Worm (Caenorhabditis elegans) whole organism, L4 larva: ENCODE data around the gene W09B6.4.

Experiments
- F10B5.3 ChIP-seq: sonication (generic microtip); optimal IDR thresholded peaks from 2 replicates; lab custom pipeline; 2016; ENCODE audit warnings: mild to moderate bottlenecking, missing genetic modification characterization, missing compliant biosample characterization
- F26F4.8 ChIP-seq: fragments of 200-800 bp; sonication (Bioruptor generic); conservative IDR thresholded peaks from 2 replicates; pipeline ENCODE4 v1.3.6; 2022; ENCODE audit warnings: missing genetic modification characterization, missing compliant biosample characterization
- F49E8.2 ChIP-seq: sonication (generic microtip); optimal IDR thresholded peaks from 2 replicates; lab custom pipeline; 2016; ENCODE audit warnings: missing compliant biosample characterization, mild to moderate bottlenecking, missing genetic modification characterization, borderline replicate concordance
- R02D3.7 ChIP-seq: fragments of 150-350 bp; sonication (generic microtip); optimal IDR thresholded peaks from 3 replicates; lab custom pipeline; 2014; ENCODE audit warnings: missing biosample characterization, missing genetic modification characterization
- Y5F2A.4 ChIP-seq: fragments of 200-800 bp; sonication (Bioruptor generic); optimal IDR thresholded peaks from 2 replicates; lab custom pipeline; 2018; ENCODE audit warnings: mild to moderate bottlenecking, missing genetic modification characterization, missing compliant biosample characterization
- ZK337.2 ChIP-seq: fragments of 200-800 bp; sonication (Bioruptor generic); IDR thresholded peaks from 2 replicates; pipeline ENCODE4 v1.3.6; 2022; ENCODE audit warnings: missing genetic modification reagents, missing genetic modification characterization, missing compliant biosample characterization
- ama-1 ChIP-seq: fragments of 150-350 bp; optimal IDR thresholded peaks from 2 replicates; lab custom pipeline; 2014; ENCODE audit warnings: inconsistent platforms, mixed read lengths
- attf-4 ChIP-seq: sonication (generic microtip); optimal IDR thresholded peaks from 3 replicates; lab custom pipeline; 2017; ENCODE audit warnings: missing biosample characterization, missing genetic modification characterization
- ceh-20 ChIP-seq: fragments of 200-800 bp; sonication (Bioruptor generic); IDR thresholded peaks from 2 replicates; pipeline ENCODE4 v1.3.6; 2022; ENCODE audit warnings: missing genetic modification reagents, missing genetic modification characterization, missing compliant biosample characterization
- ceh-28 ChIP-seq: fragments of 150-350 bp; optimal IDR thresholded peaks from 2 replicates; lab custom pipeline; 2014; ENCODE audit warnings: missing biosample characterization, missing genetic modification reagents, missing genetic modification characterization
- ceh-62 ChIP-seq: sonication (generic microtip); optimal IDR thresholded peaks from 2 replicates; lab custom pipeline; 2017; ENCODE audit warnings: missing biosample characterization, missing genetic modification characterization
- daf-12 ChIP-seq: fragments of 150-350 bp; optimal IDR thresholded peaks from 2 replicates; lab custom pipeline; 2014; ENCODE audit warnings: missing biosample characterization, missing genetic modification reagents, missing genetic modification characterization
- dmd-6 ChIP-seq: fragments of 200-800 bp; sonication (Bioruptor generic); IDR thresholded peaks from 2 replicates; pipeline ENCODE4 v1.3.6; 2022; ENCODE audit warnings: missing genetic modification reagents, missing genetic modification characterization, missing compliant biosample characterization
- dmd-9 ChIP-seq: fragments of 200-800 bp; sonication (Bioruptor generic); IDR thresholded peaks from 2 replicates; pipeline ENCODE4 v1.3.6; 2022; ENCODE audit warnings: missing genetic modification reagents, missing genetic modification characterization, missing compliant biosample characterization
- dve-1 ChIP-seq: sonication (generic microtip); optimal IDR thresholded peaks from 2 replicates; lab custom pipeline; 2017; ENCODE audit warnings: antibody characterized with exemption, mild to moderate bottlenecking, missing genetic modification characterization, missing compliant biosample characterization; ENCODE audit not compliant: insufficient read depth
- egl-27 ChIP-seq: sonication (generic microtip); optimal IDR thresholded peaks from 3 replicates; lab custom pipeline; 2017; ENCODE audit warnings: missing biosample characterization, missing genetic modification reagents, missing genetic modification characterization
- egl-43 ChIP-seq: fragments of 200-800 bp; sonication (Bioruptor generic); IDR thresholded peaks from 2 replicates; pipeline ENCODE4 v1.3.6; 2022; ENCODE audit warnings: missing genetic modification reagents, missing genetic modification characterization, missing compliant biosample characterization
- hlh-11 ChIP-seq: fragments of 200-800 bp; sonication (Bioruptor generic); optimal IDR thresholded peaks from 2 replicates; lab custom pipeline; 2018; ENCODE audit warnings: mild to moderate bottlenecking, missing genetic modification characterization, missing compliant biosample characterization
- hlh-30 ChIP-seq: sonication (generic microtip); optimal IDR thresholded peaks from 2 replicates; lab custom pipeline; 2017; ENCODE audit warnings: antibody characterized with exemption, mild to moderate bottlenecking, missing genetic modification characterization, missing compliant biosample characterization; ENCODE audit not compliant: insufficient read depth
- hmg-1.1 ChIP-seq: fragments of 200-800 bp; sonication (Bioruptor generic); IDR thresholded peaks from 2 replicates; pipeline ENCODE4 v1.3.6; 2022; ENCODE audit warnings: missing genetic modification reagents, missing genetic modification characterization, missing compliant biosample characterization
- jun-1 ChIP-seq: fragments of 150-350 bp; optimal IDR thresholded peaks from 2 replicates; lab custom pipeline; 2014; ENCODE audit warnings: missing biosample characterization, missing genetic modification reagents, missing genetic modification characterization
- lin-1 ChIP-seq: fragments of 200-800 bp; sonication (Bioruptor generic); IDR thresholded peaks from 2 replicates; pipeline ENCODE4 v1.3.6; 2022; ENCODE audit warnings: missing genetic modification reagents, missing genetic modification characterization, missing compliant biosample characterization
- lir-3 ChIP-seq: sonication (generic microtip); optimal IDR thresholded peaks from 2 replicates; lab custom pipeline; 2016; ENCODE audit warnings: mild to moderate bottlenecking, missing genetic modification characterization, missing compliant biosample characterization
- lsy-2 ChIP-seq, 2 experiments: fragments of 150-350 bp in 1 of 2; sonication (generic microtip) in 1 of 2; optimal IDR thresholded peaks; 2 replicates each; lab custom pipeline; 2014 to 2017; ENCODE audit warnings: missing biosample characterization in 2 of 2, missing genetic modification characterization in 2 of 2
- mdl-1 ChIP-seq, 2 experiments: fragments of 150-350 bp in 1 of 2; sonication (generic microtip) in 1 of 2; optimal IDR thresholded peaks; 2 replicates each; lab custom pipeline; 2014 to 2017; ENCODE audit warnings: missing biosample characterization in 2 of 2, missing genetic modification characterization in 2 of 2
- mes-2 ChIP-seq: sonication (generic microtip); optimal IDR thresholded peaks from 2 replicates; lab custom pipeline; 2016; ENCODE audit warnings: missing genotype, mild to moderate bottlenecking, missing genetic modification characterization, missing compliant biosample characterization; ENCODE audit not compliant: poor library complexity, severe bottlenecking
- nhr-111 ChIP-seq: fragments of 200-800 bp; sonication (Bioruptor generic); optimal IDR thresholded peaks from 2 replicates; lab custom pipeline; 2018; ENCODE audit warnings: mild to moderate bottlenecking, missing genetic modification characterization, missing compliant biosample characterization
- nhr-28 ChIP-seq: fragments of 150-350 bp; optimal IDR thresholded peaks from 2 replicates; lab custom pipeline; 2014; ENCODE audit warnings: missing biosample characterization, missing genetic modification characterization
- nhr-42 ChIP-seq: fragments of 200-800 bp; sonication (Bioruptor generic); IDR thresholded peaks from 2 replicates; pipeline ENCODE4 v1.3.6; 2022; ENCODE audit warnings: missing genetic modification characterization, missing compliant biosample characterization
- nhr-76 ChIP-seq: fragments of 150-350 bp; optimal IDR thresholded peaks from 2 replicates; lab custom pipeline; 2014; ENCODE audit warnings: missing biosample characterization, missing genetic modification characterization
- php-3 ChIP-seq: fragments of 200-800 bp; sonication (Bioruptor generic); IDR thresholded peaks from 2 replicates; pipeline ENCODE4 v1.3.6; 2022; ENCODE audit warnings: missing genetic modification reagents, missing genetic modification characterization, missing compliant biosample characterization
- pqm-1 ChIP-seq: sonication (generic microtip); optimal IDR thresholded peaks from 2 replicates; lab custom pipeline; 2017; ENCODE audit warnings: missing biosample characterization, missing genetic modification characterization
- saeg-2 ChIP-seq: fragments of 200-800 bp; sonication (Bioruptor generic); IDR thresholded peaks from 2 replicates; pipeline ENCODE4 v1.3.6; 2022; ENCODE audit warnings: missing genetic modification reagents, missing genetic modification characterization, missing compliant biosample characterization
- sdz-12 ChIP-seq: fragments of 200-800 bp; sonication (Bioruptor generic); optimal IDR thresholded peaks from 2 replicates; lab custom pipeline; 2018; ENCODE audit warnings: mild to moderate bottlenecking, missing genetic modification characterization, missing compliant biosample characterization
- set-16 ChIP-seq: fragments of 200-800 bp; sonication (Bioruptor generic); IDR thresholded peaks from 2 replicates; pipeline ENCODE4 v1.3.6; 2022; ENCODE audit warnings: missing genetic modification reagents, missing genetic modification characterization, missing compliant biosample characterization
- spr-1 ChIP-seq: sonication (generic microtip); optimal IDR thresholded peaks from 2 replicates; lab custom pipeline; 2016; ENCODE audit warnings: mild to moderate bottlenecking, missing genetic modification characterization, missing compliant biosample characterization
- spr-3 ChIP-seq: fragments of 200-800 bp; sonication (Bioruptor generic); optimal IDR thresholded peaks from 2 replicates; lab custom pipeline; 2018; ENCODE audit warnings: mild to moderate bottlenecking, missing genetic modification characterization, missing compliant biosample characterization
- tag-97 ChIP-seq: fragments of 200-800 bp; sonication (Bioruptor generic); IDR thresholded peaks from 2 replicates; pipeline ENCODE4 v1.3.6; 2022; ENCODE audit warnings: missing genetic modification characterization, missing compliant biosample characterization
- tra-1 ChIP-seq: fragments of 200-800 bp; sonication (Bioruptor generic); IDR thresholded peaks from 2 replicates; pipeline ENCODE4 v1.3.6; 2022; ENCODE audit warnings: missing genetic modification reagents, missing genetic modification characterization, missing compliant biosample characterization
- unc-39 ChIP-seq: sonication (generic microtip); optimal IDR thresholded peaks from 2 replicates; lab custom pipeline; 2017; ENCODE audit warnings: missing biosample characterization, missing genetic modification characterization
- unc-62 ChIP-seq, 3 experiments: fragments of 150-350 bp in 1 of 3; sonication (generic microtip); optimal IDR thresholded peaks in 2 of 3; peaks in 1 of 3; 1 replicate in 1 of 3; 2 replicates in 2 of 3; lab custom pipeline; 2014 to 2017; ENCODE audit warnings: missing biosample characterization in 3 of 3, missing genetic modification characterization in 3 of 3, missing genetic modification reagents in 3 of 3, missing genotype in 1 of 3
- zag-1 ChIP-seq: fragments of 150-350 bp; optimal IDR thresholded peaks from 2 replicates; lab custom pipeline; 2014; ENCODE audit warnings: missing biosample characterization, missing genetic modification characterization
- zfp-2 ChIP-seq: sonication (generic microtip); optimal IDR thresholded peaks from 2 replicates; lab custom pipeline; 2016; ENCODE audit warnings: mild to moderate bottlenecking, missing genetic modification characterization, missing compliant biosample characterization
- zfp-3 ChIP-seq: fragments of 200-800 bp; sonication (Bioruptor generic); conservative IDR thresholded peaks from 2 replicates; pipeline ENCODE4 v1.3.6; 2022; ENCODE audit warnings: missing genetic modification reagents, missing genetic modification characterization, missing compliant biosample characterization
- zip-11 ChIP-seq: fragments of 200-800 bp; sonication (Bioruptor generic); IDR thresholded peaks from 2 replicates; pipeline ENCODE4 v1.3.6; 2022; ENCODE audit warnings: missing genetic modification characterization, missing compliant biosample characterization
- ztf-7 ChIP-seq: fragments of 150-350 bp; optimal IDR thresholded peaks from 2 replicates; lab custom pipeline; 2014; ENCODE audit warnings: missing biosample characterization, missing genetic modification characterization

Gene W09B6.4

ce11 chrII:1170842-1171241 is 30.2 kb upstream of the W09B6.4 start:
- TF ChIP-seq unc-62 (GFP tag; optimal IDR thresholded peaks at IDR 0.05 in 1 of 2; lab: Kevin White, UChicago) (peak in 1 of 2 experiments; percentile 94), unc-62 (tag; optimal IDR thresholded peaks at IDR 0.05; lab: Kevin White, UChicago) (no peak), Y5F2A.4 (GFP tag; lab: Kevin White, UChicago) (no peak)

- TF ChIP-seq ceh-28 (tag; lab: Kevin White, UChicago) (no peak), F49E8.2 (tag; lab: Kevin White, UChicago) (no peak), ztf-7 (no peak), tag-97 (GFP tag; lab: Robert Waterston, UW) (no peak), nhr-42 (no peak), dve-1 (tag; lab: Kevin White, UChicago) (no peak), egl-27 (tag; lab: Kevin White, UChicago) (no peak), zag-1 (no peak), R02D3.7 (tag; lab: Kevin White, UChicago) (no peak), saeg-2 (GFP tag; lab: Robert Waterston, UW) (no peak), hmg-1.1 (no peak)
- TF ChIP-seq, all 104 proteins: peak for 0
These were observed 22.6 kb upstream of the W09B6.4 start, which contains the start of gene T23F4.2 for ce11 chrII:1163275-1163674. T23F4.2 (plus strand) TSS chrII:1163575.

ce11 chrII:1159718-1160117 is 19.1 kb upstream of the W09B6.4 start:
- peak; percentile 31 for TF ChIP-seq hlh-11 (tag; lab: Kevin White, UChicago)
- TF ChIP-seq zag-1 = no peak
- no peak for TF ChIP-seq ztf-7
- peak; percentile 65; the same call in 1 of the 2 replicates for TF ChIP-seq dmd-6
- TF ChIP-seq lir-3 (tag; lab: Kevin White, UChicago) = no peak
- no peak for TF ChIP-seq ceh-62 (tag; lab: Kevin White, UChicago)
- TF ChIP-seq nhr-28 (tag; lab: Kevin White, UChicago) = peak; percentile 69
- TF ChIP-seq nhr-76 = no peak
- no peak for TF ChIP-seq ceh-20 (GFP tag; lab: Robert Waterston, UW)
- TF ChIP-seq spr-1 (tag; lab: Kevin White, UChicago) = no peak
- TF ChIP-seq zip-11 (GFP tag; lab: Robert Waterston, UW) = no peak
- TF ChIP-seq hlh-30 (tag; lab: Kevin White, UChicago) = no peak
- TF ChIP-seq unc-39 (tag; lab: Kevin White, UChicago) = no peak
- no peak for TF ChIP-seq spr-3 (GFP tag; lab: Kevin White, UChicago)
- TF ChIP-seq dve-1 (tag; lab: Kevin White, UChicago) = peak; percentile 30
- TF ChIP-seq nhr-111 (GFP tag; lab: Kevin White, UChicago) = no peak
- no peak for TF ChIP-seq tra-1 (GFP tag; lab: Robert Waterston, UW)
- TF ChIP-seq dmd-9 (GFP tag; lab: Robert Waterston, UW) = no peak
- TF ChIP-seq ceh-28 (tag; lab: Kevin White, UChicago) = no peak
- TF ChIP-seq F26F4.8 (GFP tag; lab: Robert Waterston, UW) = no peak
- no peak for TF ChIP-seq tag-97 (GFP tag; lab: Robert Waterston, UW)
- no peak for TF ChIP-seq zfp-2 (tag; lab: Kevin White, UChicago)
- TF ChIP-seq attf-4 (tag; lab: Kevin White, UChicago) = no peak
- no peak for TF ChIP-seq F49E8.2 (tag; lab: Kevin White, UChicago)
- 0 out of 2 replicates have a peak, but pooled peaks have one; percentile 44 for TF ChIP-seq php-3 (GFP tag; lab: Robert Waterston, UW)
- TF ChIP-seq egl-27 (tag; lab: Kevin White, UChicago) = no peak
- no peak for TF ChIP-seq ZK337.2 (GFP tag; lab: Robert Waterston, UW)
- TF ChIP-seq sdz-12 (GFP tag; lab: Kevin White, UChicago) = no peak
- TF ChIP-seq set-16 (GFP tag; lab: Robert Waterston, UW) = no peak
- TF ChIP-seq mdl-1 (tag; optimal IDR thresholded peaks at IDR 0.05; lab: Kevin White, UChicago) = no peak
- TF ChIP-seq zfp-3 = no peak
- no peak for TF ChIP-seq lsy-2 (tag; optimal IDR thresholded peaks at IDR 0.05; lab: Kevin White, UChicago)
- no peak for TF ChIP-seq unc-62 (GFP tag; optimal IDR thresholded peaks at IDR 0.05 in 1 of 2; lab: Kevin White, UChicago)
- no peak for TF ChIP-seq unc-62 (tag; optimal IDR thresholded peaks at IDR 0.05; lab: Kevin White, UChicago)
- TF ChIP-seq F10B5.3 (tag; lab: Kevin White, UChicago) = no peak
- no peak for TF ChIP-seq egl-43 (GFP tag; lab: Robert Waterston, UW)
- no peak for TF ChIP-seq jun-1 (tag; lab: Kevin White, UChicago)
- TF ChIP-seq mes-2 (tag; lab: Kevin White, UChicago) = no peak
- TF ChIP-seq pqm-1 (tag; lab: Kevin White, UChicago) = peak; percentile 70
- no peak for TF ChIP-seq lin-1
- TF ChIP-seq ama-1 (lab: Kevin White, UChicago) = no peak
- no peak for TF ChIP-seq daf-12 (tag; lab: Kevin White, UChicago)
